Worm (Caenorhabditis elegans): ENCODE measurements around the gene C44H4.6.

Gene C44H4.6

DNA sequence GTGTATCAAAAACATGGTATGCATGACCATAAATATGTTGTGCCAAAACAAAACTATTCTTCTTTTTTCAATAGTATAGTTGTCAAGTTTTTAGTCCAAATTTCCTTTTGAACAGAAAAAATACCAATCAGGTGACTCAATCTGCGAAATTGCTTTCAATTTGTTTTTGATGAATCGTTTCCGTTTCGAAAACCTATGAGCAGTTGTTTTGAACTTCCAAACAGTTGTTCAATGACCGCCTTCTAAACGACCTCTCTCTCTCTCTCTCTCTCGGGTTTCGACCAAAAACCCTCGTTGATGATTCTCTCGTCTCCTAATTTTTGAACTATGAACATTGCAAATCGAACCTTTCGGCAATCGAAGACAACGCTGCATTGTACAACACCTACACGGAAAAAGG, 33.1 kb downstream of the C44H4.6 start:
- peak; percentile 73 for TF ChIP-seq aha-1 (tag)
- TF ChIP-seq dmd-9 (GFP tag; IDR thresholded peaks at IDR 0.05) = 0 out of 2 replicates have a peak, but pooled peaks have one; percentile 11
- no peak for TF ChIP-seq attf-4 (tag; optimal IDR thresholded peaks at IDR 0.05)
- TF ChIP-seq ceh-44 (GFP tag; IDR thresholded peaks at IDR 0.05) = no peak
- TF ChIP-seq tra-1 (GFP tag; IDR thresholded peaks at IDR 0.05) = no peak
- TF ChIP-seq daf-16 (GFP tag; optimal IDR thresholded peaks at IDR 0.05) = peak in 1 of 2 experiments; percentile 9
- no peak for TF ChIP-seq daf-16 (tag; optimal IDR thresholded peaks at IDR 0.05)
- TF ChIP-seq hlh-11 (tag; optimal IDR thresholded peaks at IDR 0.05) = peak; percentile 50
- TF ChIP-seq vab-7 (GFP tag; IDR thresholded peaks at IDR 0.05) = no peak
- TF ChIP-seq mxl-3 (GFP tag; optimal IDR thresholded peaks at IDR 0.05) = no peak
- no peak for TF ChIP-seq snpc-1.2 (GFP tag; IDR thresholded peaks at IDR 0.05)
- TF ChIP-seq egl-27 (tag; optimal IDR thresholded peaks at IDR 0.05) = no peak
- no peak for TF ChIP-seq skn-1 (tag; optimal IDR thresholded peaks at IDR 0.05)
- peak; percentile 14 for TF ChIP-seq nhr-28 (tag; optimal IDR thresholded peaks at IDR 0.05)
- TF ChIP-seq hmg-1.1 (GFP tag; IDR thresholded peaks at IDR 0.05) = 0 out of 2 replicates have a peak, but pooled peaks have one; percentile 22
- TF ChIP-seq nhr-11 (tag; optimal IDR thresholded peaks at IDR 0.05) = peak; percentile 17
- no peak for TF ChIP-seq T26A8.4 (GFP tag; IDR thresholded peaks at IDR 0.05)
- TF ChIP-seq F10B5.3 (tag; optimal IDR thresholded peaks at IDR 0.05) = no peak
- TF ChIP-seq dmd-6 (GFP tag; IDR thresholded peaks at IDR 0.05) = peak; percentile 28; the same call in 1 of the 2 replicates
- no peak for TF ChIP-seq daf-8 (GFP tag; IDR thresholded peaks at IDR 0.05)
- TF ChIP-seq fkh-10 (GFP tag; optimal IDR thresholded peaks at IDR 0.05) = no peak
- no peak for TF ChIP-seq nhr-237 (tag; optimal IDR thresholded peaks at IDR 0.05)

DNA sequence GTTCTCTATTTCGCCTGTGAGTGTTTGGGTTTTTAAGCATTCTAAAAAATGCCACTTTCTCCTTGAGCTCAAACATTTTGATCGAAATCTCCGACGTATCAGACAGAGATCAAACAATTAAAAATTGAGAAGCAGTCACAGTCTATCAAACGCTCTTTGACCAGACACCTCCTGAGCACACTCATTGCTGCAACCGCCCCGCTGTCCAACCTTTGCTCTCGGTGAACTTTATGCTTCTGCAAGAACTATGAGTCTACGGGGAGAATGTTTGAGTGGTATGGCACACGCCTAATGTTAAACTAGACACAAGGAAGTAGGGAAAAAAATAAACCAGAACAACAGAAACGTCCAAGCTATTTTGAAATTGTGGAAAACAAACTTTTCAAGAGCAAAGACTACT, 33.9 kb downstream of the C44H4.6 start:
- TF ChIP-seq egl-43 (GFP tag; IDR thresholded peaks at IDR 0.05) (0 out of 2 replicates have a peak, but pooled peaks have one; percentile 10), dmd-6 (GFP tag; IDR thresholded peaks at IDR 0.05) (peak; percentile 52), T20F7.1 (GFP tag; optimal IDR thresholded peaks at IDR 0.05) (no peak), mes-2 (tag; optimal IDR thresholded peaks at IDR 0.05; ENCODE audit: poor library complexity, severe bottlenecking) (peak; percentile 9), dve-1 (tag; optimal IDR thresholded peaks at IDR 0.05; ENCODE audit: insufficient read depth) (peak; percentile 14), unc-62 (GFP tag; optimal IDR thresholded peaks at IDR 0.05 in 1 of 2) (peak in 1 of 2 experiments; percentile 69), unc-62 (tag; optimal IDR thresholded peaks at IDR 0.05) (no peak), F10B5.3 (tag; optimal IDR thresholded peaks at IDR 0.05) (no peak), mxl-3 (GFP tag; optimal IDR thresholded peaks at IDR 0.05) (no peak)

DNA sequence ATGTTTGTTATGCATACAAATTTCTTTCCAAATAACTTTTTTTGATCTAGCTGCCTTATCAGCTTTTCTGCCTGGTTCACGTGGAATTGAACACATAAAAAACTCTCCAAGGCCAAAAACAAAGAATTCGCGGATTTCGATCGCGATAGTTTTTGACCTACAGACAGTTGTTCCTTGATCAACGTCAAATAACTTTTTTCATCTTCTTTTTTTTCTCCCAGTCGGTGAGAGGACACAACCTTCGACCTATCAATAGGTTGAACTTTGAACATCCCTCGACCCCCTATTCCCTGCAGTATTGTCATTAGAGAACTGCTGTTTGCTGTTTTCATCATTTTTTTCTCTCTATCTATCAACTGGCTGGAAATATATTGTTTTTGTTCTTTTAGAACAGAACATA, 35.3 kb downstream of the C44H4.6 start:
- no peak for TF ChIP-seq vab-7 (GFP tag; IDR thresholded peaks at IDR 0.05)
- TF ChIP-seq zip-2 (tag; optimal IDR thresholded peaks at IDR 0.05) = no peak
- no peak for TF ChIP-seq ztf-7 (tag; optimal IDR thresholded peaks at IDR 0.05)
- no peak for TF ChIP-seq daf-8 (GFP tag; IDR thresholded peaks at IDR 0.05)
- TF ChIP-seq ces-1 (GFP tag; optimal IDR thresholded peaks at IDR 0.05) = no peak
- no peak for TF ChIP-seq hif-1 (tag; optimal IDR thresholded peaks at IDR 0.05)
- TF ChIP-seq unc-62 (GFP tag; optimal IDR thresholded peaks at IDR 0.05 in 1 of 2) = peak in 1 of 2 experiments; percentile 90
- no peak for TF ChIP-seq unc-62 (tag; optimal IDR thresholded peaks at IDR 0.05)
- no peak for TF ChIP-seq zip-11 (GFP tag; IDR thresholded peaks at IDR 0.05)
- no peak for TF ChIP-seq hlh-30 (tag; optimal IDR thresholded peaks at IDR 0.05; ENCODE audit: insufficient read depth)
- TF ChIP-seq dmd-9 (GFP tag; IDR thresholded peaks at IDR 0.05) = no peak
- TF ChIP-seq duxl-1 (tag; optimal IDR thresholded peaks at IDR 0.05; ENCODE audit: poor library complexity) = no peak
- no peak for TF ChIP-seq snpc-4 (tag; optimal IDR thresholded peaks at IDR 0.05)
- TF ChIP-seq ZK546.5 (tag; optimal IDR thresholded peaks at IDR 0.05) = no peak
- TF ChIP-seq spr-3 (GFP tag; optimal IDR thresholded peaks at IDR 0.05) = no peak
- peak in 1 of 2 experiments; percentile 18 for TF ChIP-seq daf-16 (GFP tag; optimal IDR thresholded peaks at IDR 0.05)
- TF ChIP-seq daf-16 (tag; optimal IDR thresholded peaks at IDR 0.05) = peak; percentile 4
- no peak for TF ChIP-seq php-3 (GFP tag; IDR thresholded peaks at IDR 0.05)
- no peak for TF ChIP-seq ceh-32 (tag; optimal IDR thresholded peaks at IDR 0.05; ENCODE audit: poor library complexity)
- TF ChIP-seq Y75B8A.6 (GFP tag; IDR thresholded peaks at IDR 0.05) = no peak
- no peak for TF ChIP-seq F37D6.2 (tag; optimal IDR thresholded peaks at IDR 0.05)
- no peak for TF ChIP-seq nhr-42 (GFP tag; IDR thresholded peaks at IDR 0.05)
- no peak for TF ChIP-seq ZK337.2 (GFP tag; IDR thresholded peaks at IDR 0.05)
- TF ChIP-seq nhr-77 (tag; optimal IDR thresholded peaks at IDR 0.05) = no peak
- no peak for TF ChIP-seq dve-1 (tag; optimal IDR thresholded peaks at IDR 0.05; ENCODE audit: insufficient read depth)
- TF ChIP-seq lin-13 (GFP tag; optimal IDR thresholded peaks at IDR 0.05) = no peak
- no peak for TF ChIP-seq ceh-20 (GFP tag; IDR thresholded peaks at IDR 0.05)
- no peak for TF ChIP-seq lir-3 (tag; optimal IDR thresholded peaks at IDR 0.05)
- TF ChIP-seq egl-27 (tag; optimal IDR thresholded peaks at IDR 0.05) = no peak
